Worm (Caenorhabditis elegans): ENCODE results near the gene casy-1.

Gene casy-1

ce11 chrII:5988224-5988623 is 31.7 kb upstream of the casy-1 start, which contains the start of gene ins-2:
Gene ins-2 (plus strand): TSS chrII:5988524.
- TF ChIP-seq D1046.2 (GFP tag; IDR thresholded peaks at IDR 0.05) (no peak), unc-62 (GFP tag; optimal IDR thresholded peaks at IDR 0.05 in 1 of 2) (peak in 1 of 2 experiments; percentile 80), unc-62 (tag; optimal IDR thresholded peaks at IDR 0.05) (no peak)

DNA sequence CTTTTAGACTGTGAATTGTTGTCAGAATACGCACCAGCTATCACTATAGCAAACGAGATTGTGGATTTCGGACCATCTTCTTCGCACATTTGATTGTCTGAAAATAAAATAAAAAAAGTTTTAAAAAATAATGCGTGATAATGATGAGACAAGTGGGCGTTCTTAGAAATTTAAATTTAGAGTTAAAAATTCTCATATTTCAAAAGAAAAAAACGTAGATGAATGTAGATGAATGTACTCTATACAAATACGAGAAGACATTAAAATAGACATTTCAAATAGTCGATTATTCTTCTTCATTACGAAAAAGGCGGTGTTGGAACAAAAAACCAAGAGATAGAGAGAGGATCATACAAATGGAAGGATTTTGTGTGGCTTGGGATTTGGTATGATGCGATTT is 18.4 kb upstream of the casy-1 start, which contains the start of gene B0034.5:
Gene B0034.5, minus strand, starts transcription at position 101 of the 400 bp plus-strand sequence.
- no peak for TF ChIP-seq F44E2.7 (GFP tag; IDR thresholded peaks at IDR 0.05)

- TF ChIP-seq lim-7 (GFP tag; IDR thresholded peaks at IDR 0.05) (no peak), ctbp-1 (GFP tag; IDR thresholded peaks at IDR 0.05) (no peak), mxl-3 (GFP tag; optimal IDR thresholded peaks at IDR 0.05) (no peak), F44E2.7 (GFP tag; IDR thresholded peaks at IDR 0.05) (no peak), ces-1 (GFP tag; optimal IDR thresholded peaks at IDR 0.05) (no peak), nhr-77 (tag; optimal IDR thresholded peaks at IDR 0.05) (no peak), zip-2 (tag; optimal IDR thresholded peaks at IDR 0.05) (no peak), duxl-1 (tag; optimal IDR thresholded peaks at IDR 0.05; ENCODE audit: poor library complexity) (no peak), ceh-62 (tag; optimal IDR thresholded peaks at IDR 0.05) (no peak), daf-19 (GFP tag; conservative IDR thresholded peaks at IDR 0.05) (no peak), lin-15B (tag; optimal IDR thresholded peaks at IDR 0.05) (no peak), nhr-10 (tag; optimal IDR thresholded peaks at IDR 0.05) (no peak), Y75B8A.6 (GFP tag; IDR thresholded peaks at IDR 0.05) (no peak), aha-1 (tag) (peak; percentile 59), vab-7 (GFP tag; IDR thresholded peaks at IDR 0.05) (no peak), dve-1 (tag; optimal IDR thresholded peaks at IDR 0.05; ENCODE audit: insufficient read depth) (no peak), lin-29 (GFP tag; IDR thresholded peaks at IDR 0.05) (no peak), unc-62 (GFP tag; optimal IDR thresholded peaks at IDR 0.05 in 1 of 2) (peak in 1 of 2 experiments; percentile 96), unc-62 (tag; optimal IDR thresholded peaks at IDR 0.05) (no peak)
These were observed 12.8 kb upstream of the casy-1 start, which contains the start of gene B0034.4 for ce11 chrII:5969303-5969702. Gene B0034.4 (minus strand): TSS chrII:5969531.

DNA sequence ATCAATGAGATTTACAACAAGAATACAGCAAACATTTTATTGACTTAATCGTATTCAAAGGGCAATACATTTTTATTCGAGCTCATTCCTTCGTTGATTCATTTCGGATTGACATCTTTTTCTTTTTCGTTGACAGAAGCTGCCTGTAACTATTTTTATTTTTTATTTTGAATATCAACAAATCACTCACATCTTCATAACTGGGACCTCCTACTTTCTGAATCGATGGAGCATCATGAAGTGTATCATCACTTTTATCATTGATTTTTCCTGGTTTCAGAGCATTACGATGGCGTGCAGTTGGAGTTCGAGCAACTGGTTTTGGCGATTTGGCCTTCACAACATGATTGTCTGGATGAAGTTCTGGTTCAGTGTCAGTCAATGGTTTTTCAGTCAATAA is 11.6 kb upstream of the casy-1 start, which contains the start of gene B0034.1:
Gene B0034.1, plus strand, starts transcription at position 301 of the 400 bp plus-strand sequence.
- TF ChIP-seq zip-2 (tag; optimal IDR thresholded peaks at IDR 0.05) (no peak), ceh-62 (tag; optimal IDR thresholded peaks at IDR 0.05) (no peak), daf-8 (GFP tag; IDR thresholded peaks at IDR 0.05) (no peak), madf-9 (GFP tag; conservative IDR thresholded peaks at IDR 0.05) (no peak), Y75B8A.6 (GFP tag; IDR thresholded peaks at IDR 0.05) (no peak)

ce11 chrII:5966637-5967036 is 10.2 kb upstream of the casy-1 start:
- TF ChIP-seq aha-1 (tag) = peak; percentile 9
- TF ChIP-seq egl-43 (GFP tag; IDR thresholded peaks at IDR 0.05) = no peak
- TF ChIP-seq mxl-2 (GFP tag; conservative IDR thresholded peaks at IDR 0.05) = no peak
- TF ChIP-seq arid-1 (GFP tag; conservative IDR thresholded peaks at IDR 0.05) = no peak
- no peak for TF ChIP-seq ceh-28 (tag; optimal IDR thresholded peaks at IDR 0.05)
- TF ChIP-seq F10B5.3 (tag; optimal IDR thresholded peaks at IDR 0.05) = no peak
- no peak for TF ChIP-seq Y5F2A.4 (GFP tag; optimal IDR thresholded peaks at IDR 0.05)
- TF ChIP-seq lsy-2 (tag; optimal IDR thresholded peaks at IDR 0.05) = peak in 1 of 2 experiments; percentile 44
- TF ChIP-seq nhr-41 (GFP tag; IDR thresholded peaks at IDR 0.05) = no peak
- no peak for TF ChIP-seq daf-16 (GFP tag; optimal IDR thresholded peaks at IDR 0.05)
- no peak for TF ChIP-seq daf-16 (tag; optimal IDR thresholded peaks at IDR 0.05)
- no peak for TF ChIP-seq nhr-25 (tag; optimal IDR thresholded peaks at IDR 0.05; ENCODE audit: borderline replicate concordance, insufficient read depth)
- no peak for TF ChIP-seq ZK337.2 (GFP tag; IDR thresholded peaks at IDR 0.05)
- TF ChIP-seq F37D6.2 (tag; optimal IDR thresholded peaks at IDR 0.05) = no peak
- peak; percentile 24 for TF ChIP-seq fkh-10 (GFP tag; optimal IDR thresholded peaks at IDR 0.05)
- no peak for TF ChIP-seq zip-2 (tag; optimal IDR thresholded peaks at IDR 0.05)
- TF ChIP-seq nhr-77 (tag; optimal IDR thresholded peaks at IDR 0.05) = no peak
- TF ChIP-seq mep-1 (tag; optimal IDR thresholded peaks at IDR 0.05) = peak; percentile 4
- TF ChIP-seq pha-4 (GFP tag; IDR thresholded peaks at IDR 0.05) = no peak
- no peak for TF ChIP-seq pha-4 (tag; optimal IDR thresholded peaks at IDR 0.05)
- no peak for TF ChIP-seq ceh-82 (tag; optimal IDR thresholded peaks at IDR 0.05)
- peak; percentile 7 for TF ChIP-seq hlh-30 (tag; optimal IDR thresholded peaks at IDR 0.05; ENCODE audit: insufficient read depth)
- TF ChIP-seq pqm-1 (tag; optimal IDR thresholded peaks at IDR 0.05) = no peak
- TF ChIP-seq F44E2.7 (GFP tag; IDR thresholded peaks at IDR 0.05) = no peak
- no peak for TF ChIP-seq nhr-102 (tag; optimal IDR thresholded peaks at IDR 0.05)
- TF ChIP-seq dmd-8 (GFP tag; IDR thresholded peaks at IDR 0.05) = no peak

Measured in whole organism, L4 larva.